Worm (Caenorhabditis elegans) whole organism, early embryonic: ENCODE results near the gene Y27F2A.6.

Source experiments
- B0310.2 ChIP-seq: sonication (generic microtip); optimal IDR thresholded peaks from 2 replicates; lab custom pipeline; 2016; ENCODE audit warnings: mild to moderate bottlenecking, missing genetic modification characterization, missing compliant biosample characterization
- ama-1 ChIP-seq: fragments of 150-350 bp; optimal IDR thresholded peaks from 2 replicates; lab custom pipeline; 2014
- flt-1 ChIP-seq: fragments of 200-800 bp; sonication (Bioruptor generic); IDR thresholded peaks from 2 replicates; pipeline ENCODE4 v1.3.6; 2022; ENCODE audit warnings: missing genetic modification characterization, missing compliant biosample characterization
- hmg-4 ChIP-seq: fragments of 200-800 bp; sonication (Bioruptor generic); optimal IDR thresholded peaks from 2 replicates; lab custom pipeline; 2018; ENCODE audit warnings: mild to moderate bottlenecking, missing genetic modification characterization, missing compliant biosample characterization
- hnd-1 ChIP-seq: sonication (generic microtip); optimal IDR thresholded peaks from 2 replicates; lab custom pipeline; 2016; ENCODE audit warnings: missing genetic modification characterization, missing compliant biosample characterization
- scrt-1 ChIP-seq: fragments of 200-800 bp; sonication (Bioruptor generic); IDR thresholded peaks from 2 replicates; pipeline ENCODE4 v1.3.6; 2022; ENCODE audit warnings: missing genetic modification characterization, missing compliant biosample characterization

ce11 chrII:3145842-3146241 is 37.4 kb downstream of the Y27F2A.6 start, which contains the start of gene T10D4.15:
- TF ChIP-seq flt-1 (GFP tag; lab: Robert Waterston, UW) (no peak), B0310.2 (tag; lab: Kevin White, UChicago) (no peak), hmg-4 (GFP tag; lab: Kevin White, UChicago) (no peak), ama-1 (lab: Kevin White, UChicago) (no peak), scrt-1 (no peak), hnd-1 (no peak)
